Worm (Caenorhabditis elegans) whole organism, L4 larva: ENCODE results near the gene Y39B6A.1.

Experiments
- D1046.2 ChIP-seq: fragments of 200-800 bp; sonication (Bioruptor generic); IDR thresholded peaks from 2 replicates; pipeline ENCODE4 v1.3.6; 2022; ENCODE audit warnings: missing genetic modification characterization, missing compliant biosample characterization
- F10B5.3 ChIP-seq: sonication (generic microtip); optimal IDR thresholded peaks from 2 replicates; lab custom pipeline; 2016; ENCODE audit warnings: mild to moderate bottlenecking, missing genetic modification characterization, missing compliant biosample characterization
- F26F4.8 ChIP-seq: fragments of 200-800 bp; sonication (Bioruptor generic); conservative IDR thresholded peaks from 2 replicates; pipeline ENCODE4 v1.3.6; 2022; ENCODE audit warnings: missing genetic modification characterization, missing compliant biosample characterization
- F49E8.2 ChIP-seq: sonication (generic microtip); optimal IDR thresholded peaks from 2 replicates; lab custom pipeline; 2016; ENCODE audit warnings: missing compliant biosample characterization, mild to moderate bottlenecking, missing genetic modification characterization, borderline replicate concordance
- T26A8.4 ChIP-seq: fragments of 200-800 bp; sonication (Bioruptor generic); IDR thresholded peaks from 2 replicates; pipeline ENCODE4 v1.3.6; 2022; ENCODE audit warnings: missing genetic modification characterization, missing compliant biosample characterization
- Y5F2A.4 ChIP-seq: fragments of 200-800 bp; sonication (Bioruptor generic); optimal IDR thresholded peaks from 2 replicates; lab custom pipeline; 2018; ENCODE audit warnings: mild to moderate bottlenecking, missing genetic modification characterization, missing compliant biosample characterization
- aha-1 ChIP-seq: fragments of 150-350 bp; peaks from one replicate; lab custom pipeline; 2014; ENCODE audit warnings: missing biosample characterization, missing genetic modification characterization
- aly-2 ChIP-seq: sonication (generic microtip); optimal IDR thresholded peaks from 2 replicates; lab custom pipeline; 2018; ENCODE audit warnings: missing biosample characterization, missing genetic modification characterization
- ama-1 ChIP-seq: fragments of 150-350 bp; optimal IDR thresholded peaks from 2 replicates; lab custom pipeline; 2014; ENCODE audit warnings: inconsistent platforms, mixed read lengths
- ceh-28 ChIP-seq: fragments of 150-350 bp; optimal IDR thresholded peaks from 2 replicates; lab custom pipeline; 2014; ENCODE audit warnings: missing biosample characterization, missing genetic modification reagents, missing genetic modification characterization
- ces-1 ChIP-seq: fragments of 150-350 bp; sonication (generic microtip); optimal IDR thresholded peaks from 4 replicates; lab custom pipeline; 2014; ENCODE audit warnings: missing biosample characterization, missing genetic modification reagents, missing genetic modification characterization
- cey-2 ChIP-seq: sonication (generic microtip); optimal IDR thresholded peaks from 3 replicates; lab custom pipeline; 2017; ENCODE audit warnings: missing genetic modification characterization, mild to moderate bottlenecking, missing compliant biosample characterization, antibody characterized with exemption, borderline replicate concordance; ENCODE audit not compliant: insufficient read depth
- daf-12 ChIP-seq: fragments of 150-350 bp; optimal IDR thresholded peaks from 2 replicates; lab custom pipeline; 2014; ENCODE audit warnings: missing biosample characterization, missing genetic modification reagents, missing genetic modification characterization
- daf-16 ChIP-seq, 3 experiments: sonication (generic microtip); optimal IDR thresholded peaks; 2 replicates each; lab custom pipeline; 2016 to 2017; ENCODE audit warnings: missing genetic modification characterization in 3 of 3, missing genetic modification reagents in 3 of 3, mild to moderate bottlenecking in 2 of 3, missing compliant biosample characterization in 2 of 3, missing biosample characterization in 1 of 3, moderate library complexity in 1 of 3
- dmd-8 ChIP-seq: fragments of 200-800 bp; sonication (Bioruptor generic); IDR thresholded peaks from 2 replicates; pipeline ENCODE4 v1.3.6; 2022; ENCODE audit warnings: missing genetic modification characterization, missing compliant biosample characterization
- dmd-9 ChIP-seq: fragments of 200-800 bp; sonication (Bioruptor generic); IDR thresholded peaks from 2 replicates; pipeline ENCODE4 v1.3.6; 2022; ENCODE audit warnings: missing genetic modification reagents, missing genetic modification characterization, missing compliant biosample characterization
- duxl-1 ChIP-seq: sonication (generic microtip); optimal IDR thresholded peaks from 2 replicates; lab custom pipeline; 2016; ENCODE audit warnings: mild to moderate bottlenecking, missing genetic modification characterization, moderate library complexity, missing compliant biosample characterization; ENCODE audit not compliant: poor library complexity
- dve-1 ChIP-seq: sonication (generic microtip); optimal IDR thresholded peaks from 2 replicates; lab custom pipeline; 2017; ENCODE audit warnings: antibody characterized with exemption, mild to moderate bottlenecking, missing genetic modification characterization, missing compliant biosample characterization; ENCODE audit not compliant: insufficient read depth
- fkh-10 ChIP-seq: fragments of 150-350 bp; optimal IDR thresholded peaks from 2 replicates; lab custom pipeline; 2014; ENCODE audit warnings: missing biosample characterization, missing genetic modification reagents, missing genetic modification characterization
- hif-1 ChIP-seq, 2 experiments: sonication (generic microtip); optimal IDR thresholded peaks; 2 replicates each; lab custom pipeline; 2016 to 2017; ENCODE audit warnings: missing compliant biosample characterization in 2 of 2, missing genetic modification characterization in 2 of 2, missing genetic modification reagents in 2 of 2, missing genotype in 2 of 2, mild to moderate bottlenecking in 1 of 2
- hlh-11 ChIP-seq: fragments of 200-800 bp; sonication (Bioruptor generic); optimal IDR thresholded peaks from 2 replicates; lab custom pipeline; 2018; ENCODE audit warnings: mild to moderate bottlenecking, missing genetic modification characterization, missing compliant biosample characterization
- lim-7 ChIP-seq: fragments of 200-800 bp; sonication (Bioruptor generic); IDR thresholded peaks from 2 replicates; pipeline ENCODE4 v1.3.6; 2022; ENCODE audit warnings: missing genetic modification characterization, missing compliant biosample characterization
- lin-38 ChIP-seq: fragments of 200-800 bp; sonication (Bioruptor generic); IDR thresholded peaks from 2 replicates; pipeline ENCODE4 v1.3.6; 2022; ENCODE audit warnings: missing genetic modification reagents, missing genetic modification characterization, missing compliant biosample characterization
- lsy-2 ChIP-seq, 2 experiments: fragments of 150-350 bp in 1 of 2; sonication (generic microtip) in 1 of 2; optimal IDR thresholded peaks; 2 replicates each; lab custom pipeline; 2014 to 2017; ENCODE audit warnings: missing biosample characterization in 2 of 2, missing genetic modification characterization in 2 of 2
- madf-5 ChIP-seq, 2 experiments: fragments of 200-800 bp; sonication (Bioruptor generic); IDR thresholded peaks; 2 replicates each; pipeline ENCODE4 v1.3.6; 2022; ENCODE audit warnings: missing compliant biosample characterization in 2 of 2, missing genetic modification characterization in 2 of 2
- mdl-1 ChIP-seq, 2 experiments: fragments of 150-350 bp in 1 of 2; sonication (generic microtip) in 1 of 2; optimal IDR thresholded peaks; 2 replicates each; lab custom pipeline; 2014 to 2017; ENCODE audit warnings: missing biosample characterization in 2 of 2, missing genetic modification characterization in 2 of 2
- mdt-29 ChIP-seq: fragments of 200-800 bp; sonication (Bioruptor generic); IDR thresholded peaks from 2 replicates; pipeline ENCODE4 v1.3.6; 2022; ENCODE audit warnings: missing genetic modification reagents, missing genetic modification characterization, missing compliant biosample characterization
- nhr-10 ChIP-seq: fragments of 150-350 bp; optimal IDR thresholded peaks from 2 replicates; lab custom pipeline; 2014; ENCODE audit warnings: missing biosample characterization, missing genetic modification characterization
- nhr-102 ChIP-seq: sonication (generic microtip); optimal IDR thresholded peaks from 2 replicates; lab custom pipeline; 2016; ENCODE audit warnings: mild to moderate bottlenecking, missing genetic modification characterization, moderate library complexity, missing compliant biosample characterization
- nhr-11 ChIP-seq: fragments of 150-350 bp; optimal IDR thresholded peaks from 2 replicates; lab custom pipeline; 2014; ENCODE audit warnings: missing biosample characterization, missing genetic modification characterization
- nhr-237 ChIP-seq: sonication (generic microtip); optimal IDR thresholded peaks from 2 replicates; lab custom pipeline; 2017; ENCODE audit warnings: missing biosample characterization, missing genetic modification characterization
- nhr-42 ChIP-seq: fragments of 200-800 bp; sonication (Bioruptor generic); IDR thresholded peaks from 2 replicates; pipeline ENCODE4 v1.3.6; 2022; ENCODE audit warnings: missing genetic modification characterization, missing compliant biosample characterization
- nhr-6 ChIP-seq: fragments of 150-350 bp; optimal IDR thresholded peaks from 2 replicates; lab custom pipeline; 2014; ENCODE audit warnings: missing biosample characterization, missing genetic modification characterization
- nhr-76 ChIP-seq: fragments of 150-350 bp; optimal IDR thresholded peaks from 2 replicates; lab custom pipeline; 2014; ENCODE audit warnings: missing biosample characterization, missing genetic modification characterization
- php-3 ChIP-seq: fragments of 200-800 bp; sonication (Bioruptor generic); IDR thresholded peaks from 2 replicates; pipeline ENCODE4 v1.3.6; 2022; ENCODE audit warnings: missing genetic modification reagents, missing genetic modification characterization, missing compliant biosample characterization
- pqm-1 ChIP-seq: sonication (generic microtip); optimal IDR thresholded peaks from 2 replicates; lab custom pipeline; 2017; ENCODE audit warnings: missing biosample characterization, missing genetic modification characterization
- rbr-2 ChIP-seq: sonication (generic microtip); optimal IDR thresholded peaks from 2 replicates; lab custom pipeline; 2016; ENCODE audit warnings: missing genotype, missing genetic modification characterization, missing compliant biosample characterization
- sdz-12 ChIP-seq: fragments of 200-800 bp; sonication (Bioruptor generic); optimal IDR thresholded peaks from 2 replicates; lab custom pipeline; 2018; ENCODE audit warnings: mild to moderate bottlenecking, missing genetic modification characterization, missing compliant biosample characterization
- set-16 ChIP-seq: fragments of 200-800 bp; sonication (Bioruptor generic); IDR thresholded peaks from 2 replicates; pipeline ENCODE4 v1.3.6; 2022; ENCODE audit warnings: missing genetic modification reagents, missing genetic modification characterization, missing compliant biosample characterization
- skn-1 ChIP-seq: fragments of 150-350 bp; optimal IDR thresholded peaks from 2 replicates; lab custom pipeline; 2014; ENCODE audit warnings: missing biosample characterization, missing genetic modification characterization
- snpc-4 ChIP-seq: fragments of 150-350 bp; optimal IDR thresholded peaks from 2 replicates; lab custom pipeline; 2014; ENCODE audit warnings: missing biosample characterization, missing genetic modification characterization
- spr-3 ChIP-seq: fragments of 200-800 bp; sonication (Bioruptor generic); optimal IDR thresholded peaks from 2 replicates; lab custom pipeline; 2018; ENCODE audit warnings: mild to moderate bottlenecking, missing genetic modification characterization, missing compliant biosample characterization
- unc-39 ChIP-seq: sonication (generic microtip); optimal IDR thresholded peaks from 2 replicates; lab custom pipeline; 2017; ENCODE audit warnings: missing biosample characterization, missing genetic modification characterization
- unc-62 ChIP-seq, 3 experiments: fragments of 150-350 bp in 1 of 3; sonication (generic microtip); optimal IDR thresholded peaks in 2 of 3; peaks in 1 of 3; 1 replicate in 1 of 3; 2 replicates in 2 of 3; lab custom pipeline; 2014 to 2017; ENCODE audit warnings: missing biosample characterization in 3 of 3, missing genetic modification characterization in 3 of 3, missing genetic modification reagents in 3 of 3, missing genotype in 1 of 3
- vab-7 ChIP-seq: fragments of 200-800 bp; sonication (Bioruptor generic); IDR thresholded peaks from 2 replicates; pipeline ENCODE4 v1.3.6; 2022; ENCODE audit warnings: missing genetic modification reagents, missing genetic modification characterization, missing compliant biosample characterization
- zag-1 ChIP-seq: fragments of 150-350 bp; optimal IDR thresholded peaks from 2 replicates; lab custom pipeline; 2014; ENCODE audit warnings: missing biosample characterization, missing genetic modification characterization
- zfp-3 ChIP-seq: fragments of 200-800 bp; sonication (Bioruptor generic); conservative IDR thresholded peaks from 2 replicates; pipeline ENCODE4 v1.3.6; 2022; ENCODE audit warnings: missing genetic modification reagents, missing genetic modification characterization, missing compliant biosample characterization
- zip-11 ChIP-seq: fragments of 200-800 bp; sonication (Bioruptor generic); IDR thresholded peaks from 2 replicates; pipeline ENCODE4 v1.3.6; 2022; ENCODE audit warnings: missing genetic modification characterization, missing compliant biosample characterization
- ztf-7 ChIP-seq: fragments of 150-350 bp; optimal IDR thresholded peaks from 2 replicates; lab custom pipeline; 2014; ENCODE audit warnings: missing biosample characterization, missing genetic modification characterization

The Y39B6A.1 gene

DNA sequence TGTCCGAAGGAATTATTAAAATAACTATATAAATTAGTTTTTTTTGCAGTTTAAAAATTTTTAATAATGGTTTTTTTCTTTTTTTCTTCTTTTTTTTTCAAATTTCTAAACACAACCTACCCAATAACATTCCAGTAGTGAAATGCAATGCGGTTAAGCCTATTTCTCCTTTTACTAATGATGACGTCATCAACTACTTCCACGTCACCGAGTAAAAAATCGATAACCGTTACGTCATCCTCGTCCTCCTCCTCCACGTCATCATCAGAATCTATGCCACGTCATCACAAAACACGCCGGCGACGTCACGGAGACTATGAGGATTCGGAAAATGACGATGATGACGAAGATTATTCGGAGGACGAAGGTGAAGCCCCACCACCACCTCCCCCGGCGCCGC, 28.8 kb downstream of the Y39B6A.1 start, which contains the start of gene hot-2:
Gene hot-2, plus strand, starts transcription at position 134 of the 400 bp plus-strand sequence.
- no peak for TF ChIP-seq nhr-10 (tag; lab: Kevin White, UChicago)
- TF ChIP-seq vab-7 (GFP tag; lab: Robert Waterston, UW): no peak
- TF ChIP-seq set-16 (GFP tag; lab: Robert Waterston, UW): 0 out of 2 replicates have a peak, but pooled peaks have one; percentile 19

DNA sequence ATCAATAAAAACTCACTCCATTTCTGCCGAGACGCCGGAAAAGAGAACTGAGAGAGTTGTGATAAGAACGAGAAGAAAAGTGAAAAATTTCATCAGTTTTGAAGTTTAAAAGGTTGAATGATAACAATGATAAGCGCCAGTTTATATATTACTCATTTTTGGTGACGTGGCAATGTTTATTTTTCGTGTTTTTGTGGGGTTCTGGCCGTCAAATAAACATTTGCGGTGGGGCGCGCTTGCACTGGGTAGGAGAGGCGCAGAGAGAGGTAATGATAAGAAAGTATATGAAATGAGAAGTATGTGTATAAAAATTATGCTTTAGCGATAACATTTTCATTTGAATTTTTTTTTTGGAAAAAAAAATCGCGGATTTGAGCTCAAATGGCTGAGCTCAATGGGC, 44.7 kb downstream of the Y39B6A.1 start, which contains the start of gene Y39B6A.5:
Gene Y39B6A.5, minus strand, starts transcription at position 214 of the 400 bp plus-strand sequence.
- TF ChIP-seq zip-11: no peak
- TF ChIP-seq duxl-1 (tag; lab: Kevin White, UChicago): no peak
- no peak for TF ChIP-seq unc-39 (tag; lab: Kevin White, UChicago)
- TF ChIP-seq dmd-8 (GFP tag; lab: Robert Waterston, UW): no peak
- no peak for TF ChIP-seq skn-1 (tag; lab: Kevin White, UChicago)
- peak; percentile 88 for TF ChIP-seq php-3 (GFP tag; lab: Robert Waterston, UW)
- no peak for TF ChIP-seq ama-1 (lab: Kevin White, UChicago)
- no peak for TF ChIP-seq Y5F2A.4 (GFP tag; lab: Kevin White, UChicago)
- TF ChIP-seq aly-2 (tag; lab: Kevin White, UChicago): no peak
- TF ChIP-seq lsy-2 (tag; optimal IDR thresholded peaks at IDR 0.05; lab: Kevin White, UChicago): peak; percentile 9 to 68
- peak; percentile 14 for TF ChIP-seq rbr-2 (tag; lab: Kevin White, UChicago)
- no peak for TF ChIP-seq F26F4.8 (GFP tag; lab: Robert Waterston, UW)
- no peak for TF ChIP-seq F49E8.2 (tag; lab: Kevin White, UChicago)
- no peak for TF ChIP-seq zfp-3 (GFP tag; lab: Robert Waterston, UW)
- TF ChIP-seq ztf-7: no peak
- TF ChIP-seq daf-16 (GFP tag; optimal IDR thresholded peaks at IDR 0.05; lab: Kevin White, UChicago): peak in 1 of 2 experiments; percentile 96
- peak; percentile 100 for TF ChIP-seq daf-16 (tag; optimal IDR thresholded peaks at IDR 0.05; lab: Kevin White, UChicago)
- peak; percentile 99 for TF ChIP-seq dve-1 (tag; lab: Kevin White, UChicago)
- no peak for TF ChIP-seq dmd-9 (GFP tag; lab: Robert Waterston, UW)
- peak; percentile 88 for TF ChIP-seq lin-38 (GFP tag; lab: Robert Waterston, UW)
- TF ChIP-seq nhr-11 (tag; lab: Kevin White, UChicago): no peak
- peak in 1 of 2 experiments; percentile 46 for TF ChIP-seq hif-1 (tag; optimal IDR thresholded peaks at IDR 0.05; lab: Kevin White, UChicago)
- TF ChIP-seq cey-2 (tag; lab: Kevin White, UChicago): peak; percentile 71
- TF ChIP-seq sdz-12 (GFP tag; lab: Kevin White, UChicago): no peak
- TF ChIP-seq snpc-4 (tag; lab: Kevin White, UChicago): no peak
- no peak for TF ChIP-seq nhr-76 (tag; lab: Kevin White, UChicago)
- TF ChIP-seq vab-7 (GFP tag; lab: Robert Waterston, UW): no peak
- TF ChIP-seq ceh-28 (tag; lab: Kevin White, UChicago): no peak
- no peak for TF ChIP-seq nhr-42 (GFP tag; lab: Robert Waterston, UW)
- TF ChIP-seq mdt-29 (GFP tag; lab: Robert Waterston, UW): no peak
- no peak for TF ChIP-seq nhr-237 (tag; lab: Kevin White, UChicago)
- TF ChIP-seq aha-1 (tag; lab: Kevin White, UChicago): peak; percentile 80
- no peak for TF ChIP-seq D1046.2
- peak; percentile 98 for TF ChIP-seq pqm-1
- no peak for TF ChIP-seq F10B5.3
- peak in 1 of 2 experiments; percentile 53 for TF ChIP-seq mdl-1 (tag; optimal IDR thresholded peaks at IDR 0.05; lab: Kevin White, UChicago)
- TF ChIP-seq lim-7: no peak
- TF ChIP-seq ces-1 (GFP tag; lab: Kevin White, UChicago): no peak
- TF ChIP-seq hlh-11 (tag; lab: Kevin White, UChicago): peak; percentile 90
- TF ChIP-seq daf-12 (tag; lab: Kevin White, UChicago): no peak
- TF ChIP-seq set-16 (GFP tag; lab: Robert Waterston, UW): no peak
- peak; percentile 78 for TF ChIP-seq nhr-102 (tag; lab: Kevin White, UChicago)
- no peak for TF ChIP-seq fkh-10 (GFP tag; lab: Kevin White, UChicago)
- no peak for TF ChIP-seq unc-62 (GFP tag; optimal IDR thresholded peaks at IDR 0.05 in 1 of 2; lab: Kevin White, UChicago)
- no peak for TF ChIP-seq unc-62 (tag; optimal IDR thresholded peaks at IDR 0.05; lab: Kevin White, UChicago)
- TF ChIP-seq spr-3 (GFP tag; lab: Kevin White, UChicago): no peak
- TF ChIP-seq zag-1 (tag; lab: Kevin White, UChicago): no peak
- TF ChIP-seq madf-5 (GFP tag; IDR thresholded peaks at IDR 0.05; lab: Robert Waterston, UW): no peak
- TF ChIP-seq nhr-6: peak; percentile 95
- no peak for TF ChIP-seq T26A8.4
